Fruit fly (Drosophila melanogaster) whole organism, wandering third instar larva: Measurements from ENCODE around the gene rdx.

Source experiments
- Abd-B ChIP-seq: fragments of >200 bp; optimal IDR thresholded peaks from 2 replicates; lab custom pipeline; 2017; ENCODE audit warnings: missing biosample characterization, missing genetic modification characterization
- CG32264 ChIP-seq: fragments of 200-800 bp; sonication (Bioruptor generic); optimal IDR thresholded peaks from 2 replicates; lab custom pipeline; 2016; ENCODE audit warnings: missing biosample characterization, missing genetic modification characterization
- CG9705 ChIP-seq: fragments of 200-800 bp; sonication (Bioruptor generic); optimal IDR thresholded peaks from 2 replicates; lab custom pipeline; 2018; ENCODE audit warnings: missing biosample characterization, mild to moderate bottlenecking, missing genetic modification characterization
- CrebA ChIP-seq: fragments of 200-800 bp; sonication (Bioruptor generic); optimal IDR thresholded peaks from 2 replicates; lab custom pipeline; 2016; ENCODE audit warnings: missing biosample characterization, mild to moderate bottlenecking, missing genetic modification characterization, borderline replicate concordance
- Dfd ChIP-seq: fragments of >200 bp; optimal IDR thresholded peaks from 2 replicates; lab custom pipeline; 2017; ENCODE audit warnings: missing biosample characterization, missing genetic modification characterization
- Dif ChIP-seq: fragments of 200-275, 200-300 bp; sonication (Bioruptor generic); optimal IDR thresholded peaks from 2 replicates; lab custom pipeline; 2018; ENCODE audit warnings: missing biosample characterization, missing genetic modification characterization; ENCODE audit not compliant: partially characterized antibody
- GATAd ChIP-seq: sonication (Bioruptor generic); optimal IDR thresholded peaks from 2 replicates; lab custom pipeline; 2016; ENCODE audit warnings: missing biosample characterization, missing genetic modification characterization
- HLH106 ChIP-seq: fragments of 200-800 bp; optimal IDR thresholded peaks from 3 replicates; lab custom pipeline; 2019; ENCODE audit warnings: missing biosample characterization, mild to moderate bottlenecking, missing genetic modification characterization, moderate library complexity
- Hnf4 ChIP-seq: fragments of 200-800 bp; sonication (Bioruptor generic); optimal IDR thresholded peaks from 2 replicates; lab custom pipeline; 2016; ENCODE audit warnings: missing biosample characterization, mild to moderate bottlenecking, missing genetic modification characterization
- Hr78 ChIP-seq: fragments of >200 bp; optimal IDR thresholded peaks from 2 replicates; lab custom pipeline; 2017; ENCODE audit warnings: missing biosample characterization, missing genetic modification characterization
- Hr83 ChIP-seq: fragments of 200-300 bp; sonication (Bioruptor generic); optimal IDR thresholded peaks from 2 replicates; lab custom pipeline; 2016; ENCODE audit warnings: missing biosample characterization, mild to moderate bottlenecking, missing genetic modification characterization, moderate library complexity; ENCODE audit not compliant: poor library complexity, severe bottlenecking
- Jra ChIP-seq: sonication (Bioruptor generic); optimal IDR thresholded peaks from 2 replicates; lab custom pipeline; 2016; ENCODE audit warnings: missing biosample characterization, missing genetic modification characterization
- Mio ChIP-seq: sonication (Bioruptor generic); optimal IDR thresholded peaks from 2 replicates; lab custom pipeline; 2016; ENCODE audit warnings: missing biosample characterization, missing genetic modification characterization
- Myc ChIP-seq: fragments of >200 bp; optimal IDR thresholded peaks from 2 replicates; lab custom pipeline; 2017
- N ChIP-seq: fragments of >200 bp; optimal IDR thresholded peaks from 2 replicates; lab custom pipeline; 2018; ENCODE audit warnings: missing biosample characterization, missing external identifiers, missing genetic modification characterization
- OdsH ChIP-seq: fragments of 200-800 bp; sonication (Bioruptor generic); optimal IDR thresholded peaks from 2 replicates; lab custom pipeline; 2016; ENCODE audit warnings: missing biosample characterization, mild to moderate bottlenecking, missing genetic modification characterization
- Rel ChIP-seq, 2 experiments: fragments of 200-800 bp; sonication (Bioruptor generic) in 1 of 2; optimal IDR thresholded peaks; 2 replicates in 1 of 2; 3 replicates in 1 of 2; lab custom pipeline; 2016 to 2019; ENCODE audit warnings: mild to moderate bottlenecking in 2 of 2, missing biosample characterization in 2 of 2, missing genetic modification characterization in 2 of 2, moderate library complexity in 1 of 2
- Sp1 ChIP-seq: fragments of 200-800 bp; sonication (Bioruptor generic); optimal IDR thresholded peaks from 3 replicates; lab custom pipeline; 2019; ENCODE audit warnings: missing biosample characterization, mild to moderate bottlenecking, missing genetic modification characterization, moderate library complexity
- Vsx2 ChIP-seq: fragments of 200-300, 225-300 bp; sonication (Bioruptor generic); optimal IDR thresholded peaks from 2 replicates; lab custom pipeline; 2018; ENCODE audit warnings: missing biosample characterization, missing genetic modification characterization; ENCODE audit not compliant: partially characterized antibody
- br ChIP-seq: fragments of 200-800 bp; sonication (Bioruptor generic); optimal IDR thresholded peaks from 2 replicates; lab custom pipeline; 2016; ENCODE audit warnings: missing biosample characterization, missing genetic modification characterization
- brk ChIP-seq: fragments of 200-800 bp; sonication (Bioruptor generic); optimal IDR thresholded peaks from 2 replicates; lab custom pipeline; 2016; ENCODE audit warnings: missing biosample characterization, mild to moderate bottlenecking, missing genetic modification characterization
- dl ChIP-seq, 2 experiments: fragments of 175-275, 200-275 bp in 1 of 2; fragments of 200-275 bp in 1 of 2; sonication (Bioruptor generic); optimal IDR thresholded peaks; lab custom pipeline; 2018; ENCODE audit warnings: mild to moderate bottlenecking in 2 of 2, missing biosample characterization in 2 of 2, missing genetic modification characterization in 2 of 2, moderate library complexity in 2 of 2; ENCODE audit not compliant: partially characterized antibody in 2 of 2, insufficient read depth in 1 of 2
- dmrt93B ChIP-seq: fragments of 200-800 bp; sonication (Bioruptor generic); optimal IDR thresholded peaks from 2 replicates; lab custom pipeline; 2018; ENCODE audit warnings: missing biosample characterization, mild to moderate bottlenecking, missing genetic modification characterization
- dsf ChIP-seq: sonication (Bioruptor generic); optimal IDR thresholded peaks from 2 replicates; lab custom pipeline; 2016; ENCODE audit warnings: missing biosample characterization, missing genetic modification characterization, borderline replicate concordance
- ey ChIP-seq: fragments of 200-800 bp; sonication (Bioruptor generic); optimal IDR thresholded peaks from 2 replicates; lab custom pipeline; 2016; ENCODE audit warnings: missing biosample characterization, missing genetic modification characterization
- foxo ChIP-seq, 2 experiments: fragments of 200-800 bp; sonication (Bioruptor generic); optimal IDR thresholded peaks; 2 replicates in 1 of 2; 3 replicates in 1 of 2; lab custom pipeline; 2016 to 2017; ENCODE audit warnings: missing biosample characterization in 2 of 2, missing genetic modification characterization in 2 of 2
- fru ChIP-seq: fragments of 200-800 bp; sonication (Bioruptor generic); optimal IDR thresholded peaks from 3 replicates; lab custom pipeline; 2016; ENCODE audit warnings: missing biosample characterization, mild to moderate bottlenecking, missing genetic modification characterization
- h ChIP-seq: fragments of 200-800 bp; sonication (Bioruptor generic); optimal IDR thresholded peaks from 3 replicates; lab custom pipeline; 2016; ENCODE audit warnings: missing biosample characterization, mild to moderate bottlenecking, missing genetic modification characterization
- jim ChIP-seq: fragments of 175-275, 200-325 bp; sonication (Bioruptor generic); optimal IDR thresholded peaks from 2 replicates; lab custom pipeline; 2016; ENCODE audit warnings: missing biosample characterization, mild to moderate bottlenecking, missing genetic modification characterization
- lola ChIP-seq: fragments of >200 bp; optimal IDR thresholded peaks from 2 replicates; lab custom pipeline; 2017; ENCODE audit warnings: missing biosample characterization, missing genetic modification characterization
- pan ChIP-seq: fragments of >200 bp; optimal IDR thresholded peaks from 2 replicates; lab custom pipeline; 2017
- psq ChIP-seq: fragments of 200-800 bp; sonication (Bioruptor generic); optimal IDR thresholded peaks from 3 replicates; lab custom pipeline; 2017; ENCODE audit warnings: missing biosample characterization, mild to moderate bottlenecking, missing genetic modification characterization, moderate library complexity
- rgr ChIP-seq: fragments of 200-800 bp; sonication (Bioruptor generic); optimal IDR thresholded peaks from 3 replicates; lab custom pipeline; 2016; ENCODE audit warnings: missing biosample characterization, mild to moderate bottlenecking, missing genetic modification characterization
- sage ChIP-seq: fragments of 200-800 bp; sonication (Bioruptor generic); optimal IDR thresholded peaks from 2 replicates; lab custom pipeline; 2016; ENCODE audit warnings: missing biosample characterization, mild to moderate bottlenecking, missing genetic modification characterization
- sv ChIP-seq: fragments of 200-800 bp; sonication (Bioruptor generic); optimal IDR thresholded peaks from 3 replicates; lab custom pipeline; 2016; ENCODE audit warnings: missing biosample characterization, missing genetic modification characterization
- tai ChIP-seq: sonication (Bioruptor generic); optimal IDR thresholded peaks from 2 replicates; lab custom pipeline; 2016; ENCODE audit warnings: missing biosample characterization, missing genetic modification characterization
- usp ChIP-seq: fragments of >200 bp; optimal IDR thresholded peaks from 2 replicates; lab custom pipeline; 2017; ENCODE audit warnings: missing biosample characterization, missing genetic modification characterization
- woc ChIP-seq: sonication (Bioruptor generic); optimal IDR thresholded peaks from 2 replicates; lab custom pipeline; 2016; ENCODE audit warnings: missing biosample characterization, mild to moderate bottlenecking, missing genetic modification characterization

rdx gene

dm6 chr3R:14024919-14025387, 6.9 kb downstream of the rdx start:
- TF ChIP-seq ey (GFP tag; lab: Kevin White, UChicago) (peak; percentile 55), CrebA (GFP tag; lab: Kevin White, UChicago) (no peak), GATAd (GFP tag; lab: Kevin White, UChicago) (no peak), N (GFP tag; lab: Kevin White, UChicago) (no peak), Dif (GFP tag; lab: Kevin White, UChicago) (no peak), Dfd (no peak), dsf (GFP tag; lab: Kevin White, UChicago) (no peak), sage (GFP tag; lab: Kevin White, UChicago) (peak; percentile 27), Jra (GFP tag; lab: Kevin White, UChicago) (peak; percentile 14), CG32264 (GFP tag; lab: Kevin White, UChicago) (no peak), dl (GFP tag; optimal IDR thresholded peaks at IDR 0.05; lab: Kevin White, UChicago; ENCODE audit: insufficient read depth in 1 of 2, partially characterized antibody in 2 of 2) (no peak), foxo (GFP tag; optimal IDR thresholded peaks at IDR 0.05; lab: Kevin White, UChicago) (peak; percentile 67 to 70), HLH106 (tag; lab: Kevin White, UChicago) (peak; percentile 51), Hr78 (no peak), OdsH (GFP tag; lab: Kevin White, UChicago) (peak; percentile 50), rgr (peak; percentile 53), brk (GFP tag; lab: Kevin White, UChicago) (peak; percentile 13), CG9705 (peak; percentile 38), Myc (no peak), Abd-B (no peak), Hr83 (GFP tag; lab: Kevin White, UChicago) (peak; percentile 29), br (GFP tag; lab: Kevin White, UChicago) (peak; percentile 82), dmrt93B (peak; percentile 21), woc (GFP tag; lab: Kevin White, UChicago) (peak; percentile 15), usp (GFP tag; lab: Kevin White, UChicago) (no peak), pan (lab: Kevin White, UChicago) (no peak), Rel (GFP tag; optimal IDR thresholded peaks at IDR 0.05; lab: Kevin White, UChicago) (no peak), Rel (tag; optimal IDR thresholded peaks at IDR 0.05; lab: Kevin White, UChicago) (peak; percentile 58), Hnf4 (GFP tag; lab: Kevin White, UChicago) (peak; percentile 74), lola (GFP tag; lab: Kevin White, UChicago) (no peak), h (GFP tag; lab: Kevin White, UChicago) (peak; percentile 77), fru (peak; percentile 67), tai (peak; percentile 23), sv (peak; percentile 13), Mio (GFP tag; lab: Kevin White, UChicago) (peak; percentile 14), Sp1 (GFP tag; lab: Kevin White, UChicago) (peak; percentile 55), Vsx2 (GFP tag; lab: Kevin White, UChicago) (no peak), psq (GFP tag; lab: Kevin White, UChicago) (peak; percentile 2), jim (GFP tag; lab: Kevin White, UChicago) (peak; percentile 3)
- TF ChIP-seq, all 38 proteins: peak for 23

- TF ChIP-seq Rel (GFP tag; optimal IDR thresholded peaks at IDR 0.05; lab: Kevin White, UChicago), result peak; percentile 34
- peak; percentile 24 for TF ChIP-seq Rel (tag; optimal IDR thresholded peaks at IDR 0.05; lab: Kevin White, UChicago)
- TF ChIP-seq Jra (GFP tag; lab: Kevin White, UChicago), result no peak
- TF ChIP-seq OdsH (GFP tag; lab: Kevin White, UChicago), result no peak
- TF ChIP-seq ey (GFP tag; lab: Kevin White, UChicago), result no peak
- TF ChIP-seq Hr78, result no peak
- peak; percentile 30 for TF ChIP-seq Sp1 (GFP tag; lab: Kevin White, UChicago)
- no peak for TF ChIP-seq jim (GFP tag; lab: Kevin White, UChicago)
- no peak for TF ChIP-seq tai
- TF ChIP-seq GATAd (GFP tag; lab: Kevin White, UChicago), result no peak
- TF ChIP-seq sv, result no peak
- no peak for TF ChIP-seq HLH106 (tag; lab: Kevin White, UChicago)
- TF ChIP-seq lola (GFP tag; lab: Kevin White, UChicago), result no peak
- no peak for TF ChIP-seq Dfd
- no peak for TF ChIP-seq CG9705
- no peak for TF ChIP-seq rgr
- TF ChIP-seq br (GFP tag; lab: Kevin White, UChicago), result no peak
- peak; percentile 29 for TF ChIP-seq brk (GFP tag; lab: Kevin White, UChicago)
- no peak for TF ChIP-seq Hnf4 (GFP tag; lab: Kevin White, UChicago)
- TF ChIP-seq dmrt93B, result no peak
- TF ChIP-seq CG32264 (GFP tag; lab: Kevin White, UChicago), result no peak
- TF ChIP-seq, all 38 proteins: peak for 3
Measured at dm6 chr3R:14024187-14024918, 7.5 kb downstream of the rdx start.
